Fruit fly (Drosophila melanogaster) whole organism, embryonic: ENCODE results near the gene Apt1.

Experiments
- Adf1 ChIP-seq: fragments of 200-800 bp; sonication (Bioruptor generic); IDR thresholded peaks from 2 replicates; pipeline ENCODE4 v1.3.6; 2022; ENCODE audit warnings: missing biosample characterization, missing genetic modification characterization
- Atf6 ChIP-seq: fragments of 200-800 bp; sonication (Bioruptor generic); IDR thresholded peaks from 2 replicates; pipeline ENCODE4 v1.3.6; 2022; ENCODE audit warnings: missing biosample characterization, missing genetic modification characterization
- Bgb ChIP-seq: fragments of 200-800 bp; sonication (Bioruptor generic); IDR thresholded peaks from 2 replicates; pipeline ENCODE4 v1.3.6; 2022; ENCODE audit warnings: missing biosample characterization, missing genetic modification characterization; ENCODE audit not compliant: partially characterized antibody
- BtbVII ChIP-seq: fragments of 200-800 bp; sonication (Bioruptor generic); optimal IDR thresholded peaks from 3 replicates; lab custom pipeline; 2017; ENCODE audit warnings: missing biosample characterization, mild to moderate bottlenecking, missing genetic modification characterization
- CG10147 ChIP-seq: fragments of 200-800 bp; sonication (Bioruptor generic); optimal IDR thresholded peaks from 2 replicates; lab custom pipeline; 2019; ENCODE audit warnings: missing biosample characterization, mild to moderate bottlenecking, missing genetic modification characterization, moderate library complexity
- CG11695 ChIP-seq: fragments of 200-800 bp; sonication (Bioruptor generic); IDR thresholded peaks from 3 replicates; pipeline ENCODE4 v1.3.6; 2022; ENCODE audit warnings: missing biosample characterization, missing genetic modification characterization
- CG1233 ChIP-seq: fragments of 200-800 bp; sonication (Bioruptor generic); optimal IDR thresholded peaks from 4 replicates; lab custom pipeline; 2018; ENCODE audit warnings: missing biosample characterization, mild to moderate bottlenecking, missing genetic modification characterization
- CG12744 ChIP-seq: fragments of 200-800 bp; sonication (Bioruptor generic); optimal IDR thresholded peaks from 2 replicates; lab custom pipeline; 2016; ENCODE audit warnings: missing biosample characterization, missing genetic modification characterization
- CG13296 ChIP-seq: fragments of 200-800 bp; sonication (Bioruptor generic); optimal IDR thresholded peaks from 3 replicates; lab custom pipeline; 2018; ENCODE audit warnings: missing biosample characterization, mild to moderate bottlenecking, missing genetic modification characterization
- CG14710 ChIP-seq: fragments of 200-800 bp; sonication (Bioruptor generic); optimal IDR thresholded peaks from 3 replicates; lab custom pipeline; 2019; ENCODE audit warnings: missing biosample characterization, mild to moderate bottlenecking, missing genetic modification characterization, moderate library complexity
- CG14860 ChIP-seq: fragments of 200-800 bp; sonication (Bioruptor generic); IDR thresholded peaks from 3 replicates; pipeline ENCODE4 v1.3.6; 2022; ENCODE audit warnings: missing biosample characterization, missing genetic modification characterization; ENCODE audit not compliant: partially characterized antibody
- CG17829 ChIP-seq: fragments of 200-800 bp; optimal IDR thresholded peaks from 2 replicates; lab custom pipeline; 2019; ENCODE audit warnings: missing biosample characterization, mild to moderate bottlenecking, missing genetic modification characterization, moderate library complexity
- CG18011 ChIP-seq: fragments of 200-800 bp; sonication (Bioruptor generic); optimal IDR thresholded peaks from 2 replicates; lab custom pipeline; 2017; ENCODE audit warnings: missing biosample characterization, missing genetic modification characterization, mild to moderate bottlenecking, moderate library complexity, missing genotype
- CG18599 ChIP-seq: fragments of 200-800 bp; sonication (Bioruptor generic); optimal IDR thresholded peaks from 3 replicates; lab custom pipeline; 2017; ENCODE audit warnings: missing biosample characterization, missing genetic modification characterization, mild to moderate bottlenecking, moderate library complexity, missing genetic modification reagents
- CG18619 ChIP-seq: fragments of 200-800 bp; sonication (Bioruptor generic); optimal IDR thresholded peaks from 3 replicates; lab custom pipeline; 2017; ENCODE audit warnings: missing biosample characterization, mild to moderate bottlenecking, missing genetic modification characterization
- CG3163 ChIP-seq: fragments of 200-800 bp; sonication (Bioruptor generic); optimal IDR thresholded peaks from 3 replicates; lab custom pipeline; 2016; ENCODE audit warnings: missing biosample characterization, missing genetic modification characterization
- CG5245 ChIP-seq: fragments of 200-800 bp; sonication (Bioruptor generic); optimal IDR thresholded peaks from 3 replicates; lab custom pipeline; 2016; ENCODE audit warnings: missing biosample characterization, missing genetic modification characterization
- CG7372 ChIP-seq: fragments of 200-800 bp; sonication (Bioruptor generic); IDR thresholded peaks from 2 replicates; pipeline ENCODE4 v1.3.6; 2022; ENCODE audit warnings: missing biosample characterization, missing genetic modification characterization
- CG8089 ChIP-seq: fragments of 200-800 bp; sonication (Bioruptor generic); optimal IDR thresholded peaks from 3 replicates; lab custom pipeline; 2016; ENCODE audit warnings: missing biosample characterization, missing genetic modification characterization
- CG9817 ChIP-seq: fragments of 200-800 bp; sonication (Bioruptor generic); optimal IDR thresholded peaks from 2 replicates; lab custom pipeline; 2018; ENCODE audit warnings: missing biosample characterization, mild to moderate bottlenecking, missing genetic modification characterization, moderate library complexity
- CoRest ChIP-seq: fragments of 200-800 bp; sonication (Bioruptor generic); optimal IDR thresholded peaks from 3 replicates; lab custom pipeline; 2018; ENCODE audit warnings: missing biosample characterization, mild to moderate bottlenecking, missing genetic modification characterization, moderate library complexity
- E2f1 ChIP-seq: fragments of 200-800 bp; sonication (Bioruptor generic); IDR thresholded peaks from 2 replicates; pipeline ENCODE4 v1.3.6; 2022; ENCODE audit warnings: missing biosample characterization, missing genetic modification characterization
- Eip74EF ChIP-seq, 2 experiments: fragments of 200-800 bp in 1 of 2; fragments of >200 bp in 1 of 2; sonication (Bioruptor generic) in 1 of 2; optimal IDR thresholded peaks; 2 replicates each; lab custom pipeline; 2017 to 2019; ENCODE audit warnings: missing biosample characterization in 2 of 2, missing genetic modification characterization in 2 of 2, mild to moderate bottlenecking in 1 of 2, moderate library complexity in 1 of 2
- H15 ChIP-seq: fragments of 200-800 bp; sonication (Bioruptor generic); IDR thresholded peaks from 3 replicates; pipeline ENCODE4 v1.3.6; 2022; ENCODE audit warnings: missing biosample characterization, missing genetic modification characterization
- HLH3B ChIP-seq: fragments of 200-800 bp; sonication (Bioruptor generic); IDR thresholded peaks from 2 replicates; pipeline ENCODE4 v1.3.6; 2022; ENCODE audit warnings: missing biosample characterization, missing genetic modification characterization
- Hand ChIP-seq: fragments of 200-800 bp; sonication (Bioruptor generic); optimal IDR thresholded peaks from 2 replicates; lab custom pipeline; 2017; ENCODE audit warnings: mild to moderate bottlenecking, missing biosample characterization, missing genetic modification reagents, missing genetic modification characterization
- MTF-1 ChIP-seq: fragments of 200-800 bp; sonication (Bioruptor generic); optimal IDR thresholded peaks from 2 replicates; lab custom pipeline; 2018; ENCODE audit warnings: missing biosample characterization, mild to moderate bottlenecking, missing genetic modification characterization, borderline replicate concordance
- Med ChIP-seq: fragments of 200-800 bp; sonication (Bioruptor generic); peaks from one replicate; lab custom pipeline; 2016; ENCODE audit warnings: missing biosample characterization, missing genetic modification characterization, mild to moderate bottlenecking, inconsistent platforms, moderate library complexity
- Optix ChIP-seq: fragments of 200-800 bp; sonication (Bioruptor generic); IDR thresholded peaks from 3 replicates; pipeline ENCODE4 v1.3.6; 2022; ENCODE audit warnings: missing biosample characterization, missing genetic modification characterization
- Tbp ChIP-seq: fragments of >200 bp; optimal IDR thresholded peaks from 2 replicates; lab custom pipeline; 2018; ENCODE audit warnings: missing biosample characterization, missing genetic modification characterization
- ap ChIP-seq: fragments of 200-800 bp; sonication (Bioruptor generic); IDR thresholded peaks from 2 replicates; pipeline ENCODE4 v1.3.6; 2022; ENCODE audit warnings: missing biosample characterization, missing genetic modification characterization
- caup ChIP-seq: fragments of 200-800 bp; sonication (Bioruptor generic); optimal IDR thresholded peaks from 3 replicates; lab custom pipeline; 2017; ENCODE audit warnings: missing biosample characterization, mild to moderate bottlenecking, missing genetic modification characterization, moderate library complexity; ENCODE audit not compliant: severe bottlenecking
- chm ChIP-seq: fragments of 200-800 bp; sonication (Bioruptor generic); IDR thresholded peaks from 2 replicates; pipeline ENCODE4 v1.3.6; 2022; ENCODE audit warnings: missing biosample characterization, missing genetic modification characterization
- dpn ChIP-seq, 2 experiments: fragments of 200-800 bp; sonication (Bioruptor generic); optimal IDR thresholded peaks; 3 replicates each; lab custom pipeline; 2016; ENCODE audit warnings: missing biosample characterization in 2 of 2, missing genetic modification characterization in 2 of 2
- exex ChIP-seq: fragments of 200-800 bp; sonication (Bioruptor generic); optimal IDR thresholded peaks from 4 replicates; lab custom pipeline; 2018; ENCODE audit warnings: missing biosample characterization, mild to moderate bottlenecking, missing genetic modification characterization, moderate library complexity
- fd96Cb ChIP-seq: fragments of 200-800 bp; sonication (Bioruptor generic); optimal IDR thresholded peaks from 2 replicates; lab custom pipeline; 2018; ENCODE audit warnings: missing biosample characterization, mild to moderate bottlenecking, missing genetic modification characterization, moderate library complexity
- ftz-f1 ChIP-seq: fragments of 200-800 bp; sonication (Bioruptor generic); optimal IDR thresholded peaks from 2 replicates; lab custom pipeline; 2016; ENCODE audit warnings: missing biosample characterization, missing genetic modification characterization
- gcm2 ChIP-seq: fragments of 200-800 bp; sonication (Bioruptor generic); optimal IDR thresholded peaks from 2 replicates; lab custom pipeline; 2016; ENCODE audit warnings: missing biosample characterization, missing genetic modification characterization
- gro ChIP-seq: fragments of 200-800 bp; sonication (Bioruptor generic); optimal IDR thresholded peaks from 2 replicates; lab custom pipeline; 2016; ENCODE audit warnings: missing biosample characterization, missing genetic modification characterization
- gsb-n ChIP-seq: fragments of 200-800 bp; sonication (Bioruptor generic); optimal IDR thresholded peaks from 3 replicates; lab custom pipeline; 2018; ENCODE audit warnings: missing biosample characterization, mild to moderate bottlenecking, missing genetic modification characterization
- knrl ChIP-seq: fragments of 200-800 bp; sonication (Bioruptor generic); IDR thresholded peaks from 3 replicates; pipeline ENCODE4 v1.3.6; 2022; ENCODE audit warnings: missing biosample characterization, missing genetic modification characterization; ENCODE audit not compliant: partially characterized antibody
- org-1 ChIP-seq: fragments of 200-800 bp; sonication (Bioruptor generic); optimal IDR thresholded peaks from 2 replicates; lab custom pipeline; 2017; ENCODE audit warnings: missing biosample characterization, missing genetic modification characterization
- peb ChIP-seq: fragments of 200-800 bp; sonication (Bioruptor generic); IDR thresholded peaks from 2 replicates; pipeline ENCODE4 v1.3.6; 2022; ENCODE audit warnings: missing biosample characterization, missing genetic modification characterization
- row ChIP-seq: fragments of 200-800 bp; sonication (Bioruptor generic); IDR thresholded peaks from 3 replicates; pipeline ENCODE4 v1.3.6; 2022; ENCODE audit warnings: missing biosample characterization, missing genetic modification characterization
- sqz ChIP-seq: fragments of 200-800 bp; sonication (Bioruptor generic); optimal IDR thresholded peaks from 3 replicates; lab custom pipeline; 2018; ENCODE audit warnings: missing biosample characterization, mild to moderate bottlenecking, missing genetic modification characterization
- stc ChIP-seq: fragments of 200-800 bp; sonication (Bioruptor generic); IDR thresholded peaks from 2 replicates; pipeline ENCODE4 v1.3.6; 2022; ENCODE audit warnings: missing biosample characterization, missing genetic modification characterization
- sug ChIP-seq: fragments of 200-800 bp; optimal IDR thresholded peaks from 2 replicates; lab custom pipeline; 2019; ENCODE audit warnings: missing biosample characterization, mild to moderate bottlenecking, missing genetic modification characterization, moderate library complexity
- unpg ChIP-seq: fragments of 200-800 bp; sonication (Bioruptor generic); optimal IDR thresholded peaks from 3 replicates; lab custom pipeline; 2018; ENCODE audit warnings: missing biosample characterization, mild to moderate bottlenecking, missing genetic modification characterization, moderate library complexity
- vvl ChIP-seq: fragments of 200-800 bp; sonication (Bioruptor generic); IDR thresholded peaks from 2 replicates; pipeline ENCODE4 v1.3.6; 2022; ENCODE audit warnings: missing biosample characterization, missing genetic modification characterization
- wdn ChIP-seq: fragments of 200-800 bp; sonication (Bioruptor generic); IDR thresholded peaks from 2 replicates; pipeline ENCODE4 v1.3.6; 2022; ENCODE audit warnings: missing biosample characterization, missing genetic modification characterization
- yki ChIP-seq: fragments of >200 bp; optimal IDR thresholded peaks from 3 replicates; lab custom pipeline; 2018
- zfh2 ChIP-seq: fragments of 200-800 bp; sonication (Bioruptor generic); optimal IDR thresholded peaks from 2 replicates; lab custom pipeline; 2016; ENCODE audit warnings: missing biosample characterization, missing genetic modification characterization

Gene Apt1

dm6 chr3L:11579919-11580318 is 47.9 kb upstream of the Apt1 start, which contains the start of gene CG43390 (continued):
- no peak for TF ChIP-seq zfh2 (GFP tag; lab: Kevin White, UChicago)
- no peak for TF ChIP-seq E2f1
- no peak for TF ChIP-seq gcm2 (GFP tag; lab: Kevin White, UChicago)
- no peak for TF ChIP-seq stc (GFP tag; lab: Robert Waterston, UW)
- TF ChIP-seq Atf6 (GFP tag; lab: Robert Waterston, UW): peak; percentile 69
- TF ChIP-seq Hand: peak; percentile 46
- peak; percentile 57 for TF ChIP-seq unpg (GFP tag; lab: Kevin White, UChicago)
- peak; percentile 39 for TF ChIP-seq CoRest (tag; lab: Kevin White, UChicago)
- no peak for TF ChIP-seq CG8089 (GFP tag; lab: Kevin White, UChicago)
- no peak for TF ChIP-seq gsb-n
- TF ChIP-seq Bgb (GFP tag; lab: Robert Waterston, UW): no peak
- no peak for TF ChIP-seq Eip74EF (GFP tag; optimal IDR thresholded peaks at IDR 0.05; lab: Kevin White, UChicago)
- no peak for TF ChIP-seq CG17829
- TF ChIP-seq CG9817 (tag; lab: Kevin White, UChicago): peak; percentile 40
- peak; percentile 39 for TF ChIP-seq sug (tag; lab: Kevin White, UChicago)
- no peak for TF ChIP-seq vvl
- TF ChIP-seq ftz-f1 (GFP tag; lab: Kevin White, UChicago): no peak
- no peak for TF ChIP-seq yki (lab: Kevin White, UChicago)
- no peak for TF ChIP-seq CG7372 (GFP tag; lab: Robert Waterston, UW)
- TF ChIP-seq Med: no peak
- TF ChIP-seq CG14710 (tag; lab: Kevin White, UChicago): no peak
- peak; percentile 76 for TF ChIP-seq CG18599 (GFP tag; lab: Kevin White, UChicago)
- no peak for TF ChIP-seq CG18011 (GFP tag; lab: Kevin White, UChicago)
- TF ChIP-seq wdn (GFP tag; lab: Robert Waterston, UW): no peak; the same call in 1 of the 2 replicates
- TF ChIP-seq MTF-1: no peak
- no peak for TF ChIP-seq fd96Cb (tag; lab: Kevin White, UChicago)
- no peak for TF ChIP-seq chm (GFP tag; lab: Robert Waterston, UW)
- TF ChIP-seq CG10147: peak; percentile 78
- no peak for TF ChIP-seq CG13296 (GFP tag; lab: Kevin White, UChicago)
- TF ChIP-seq caup (GFP tag; lab: Kevin White, UChicago): peak; percentile 94
- peak in 1 of 2 experiments; percentile 31 for TF ChIP-seq dpn (GFP tag; optimal IDR thresholded peaks at IDR 0.05; lab: Kevin White, UChicago)
- no peak for TF ChIP-seq ap
- peak; percentile 37; the same call in 1 of the 2 replicates for TF ChIP-seq Adf1 (GFP tag; lab: Robert Waterston, UW)
- no peak for TF ChIP-seq CG3163 (GFP tag; lab: Kevin White, UChicago)
- peak; percentile 59 for TF ChIP-seq gro (GFP tag; lab: Kevin White, UChicago)
- TF ChIP-seq knrl (GFP tag; lab: Robert Waterston, UW): no peak
- no peak for TF ChIP-seq Tbp (GFP tag; lab: Kevin White, UChicago)
- peak; percentile 83 for TF ChIP-seq BtbVII (GFP tag; lab: Kevin White, UChicago)
- TF ChIP-seq row: no peak
- peak; percentile 52 for TF ChIP-seq CG1233 (GFP tag; lab: Kevin White, UChicago)
- TF ChIP-seq exex: peak; percentile 40
- peak; percentile 7 for TF ChIP-seq CG12744
- no peak for TF ChIP-seq CG5245 (GFP tag; lab: Kevin White, UChicago)
- no peak for TF ChIP-seq HLH3B (GFP tag; lab: Robert Waterston, UW)
- TF ChIP-seq CG11695 (GFP tag; lab: Robert Waterston, UW): peak; percentile 75
- peak; percentile 50 for TF ChIP-seq CG18619 (GFP tag; lab: Kevin White, UChicago)
- TF ChIP-seq peb (GFP tag; lab: Robert Waterston, UW): no peak
- TF ChIP-seq H15 (GFP tag; lab: Robert Waterston, UW): no peak
- TF ChIP-seq Optix: no peak
- TF ChIP-seq org-1: no peak
- no peak for TF ChIP-seq sqz (GFP tag; lab: Kevin White, UChicago)
- TF ChIP-seq CG14860 (GFP tag; lab: Robert Waterston, UW): no peak
